Worm (Caenorhabditis elegans): ENCODE measurements around the gene clec-221.

ce11 chrV:10903748-10904147, 50.5 kb downstream of the clec-221 start, which contains the start of gene F32D8.15:
- TF ChIP-seq pag-3 (tag; optimal IDR thresholded peaks at IDR 0.05; ENCODE audit: borderline replicate concordance, insufficient read depth) (no peak), nhr-237 (tag; optimal IDR thresholded peaks at IDR 0.05) (no peak), ztf-4 (tag; optimal IDR thresholded peaks at IDR 0.05) (no peak), nhr-77 (tag; optimal IDR thresholded peaks at IDR 0.05) (no peak), unc-86 (tag; optimal IDR thresholded peaks at IDR 0.05) (no peak), elt-3 (tag; optimal IDR thresholded peaks at IDR 0.05) (no peak), unc-62 (GFP tag; optimal IDR thresholded peaks at IDR 0.05) (no peak)

All from whole organism, L1 larva.